Fruit fly (Drosophila melanogaster) whole organism, embryonic: ENCODE results near the gene Gorab.

Source experiments
- Awh ChIP-seq: fragments of 200-800 bp; sonication (Bioruptor generic); IDR thresholded peaks from 2 replicates; pipeline ENCODE4, ENCODE4 v1.3.6; 2022; ENCODE audit warnings: missing biosample characterization, missing genetic modification characterization
- Bteb2 ChIP-seq: fragments of 200-800 bp; sonication (Bioruptor generic); optimal IDR thresholded peaks from 2 replicates; lab custom pipeline; 2016; ENCODE audit warnings: missing biosample characterization, missing genetic modification characterization
- CG11504 ChIP-seq: fragments of 200-800 bp; sonication (Bioruptor generic); optimal IDR thresholded peaks from 3 replicates; lab custom pipeline; 2019; ENCODE audit warnings: missing biosample characterization, mild to moderate bottlenecking, missing genetic modification characterization, moderate library complexity
- CG17829 ChIP-seq: fragments of 200-800 bp; optimal IDR thresholded peaks from 2 replicates; lab custom pipeline; 2019; ENCODE audit warnings: missing biosample characterization, mild to moderate bottlenecking, missing genetic modification characterization, moderate library complexity
- CG30403 ChIP-seq: fragments of 200-800 bp; sonication (Bioruptor generic); optimal IDR thresholded peaks from 3 replicates; lab custom pipeline; 2016; ENCODE audit warnings: missing biosample characterization, missing genetic modification characterization
- CG32532 ChIP-seq: fragments of 200-800 bp; sonication (Bioruptor generic); IDR thresholded peaks from 2 replicates; pipeline ENCODE4 v1.3.6; 2022; ENCODE audit warnings: missing biosample characterization, missing genetic modification characterization
- CG9727 ChIP-seq: fragments of 200-800 bp; sonication (Bioruptor generic); optimal IDR thresholded peaks from 3 replicates; lab custom pipeline; 2017; ENCODE audit warnings: missing biosample characterization, mild to moderate bottlenecking, missing genetic modification characterization
- Elba2 ChIP-seq: fragments of 200-800 bp; sonication (Bioruptor generic); optimal IDR thresholded peaks from 3 replicates; lab custom pipeline; 2016; ENCODE audit warnings: missing biosample characterization, missing genetic modification characterization
- Jarid2 ChIP-seq: fragments of 200-800 bp; sonication (Bioruptor generic); optimal IDR thresholded peaks from 3 replicates; lab custom pipeline; 2017; ENCODE audit warnings: mild to moderate bottlenecking, missing biosample characterization, missing genetic modification reagents, missing genetic modification characterization
- Max ChIP-seq: fragments of 200-800 bp; sonication (Bioruptor generic); optimal IDR thresholded peaks from 2 replicates; lab custom pipeline; 2016; ENCODE audit warnings: missing biosample characterization, mild to moderate bottlenecking, missing genetic modification characterization
- Trl ChIP-seq, 3 experiments: fragments of >200 bp in 2 of 3; fragments of 200-800 bp in 1 of 3; sonication (Bioruptor generic) in 1 of 3; optimal IDR thresholded peaks; 2 replicates in 1 of 3; 3 replicates in 2 of 3; lab custom pipeline; 2016 to 2017; ENCODE audit warnings: missing biosample characterization in 1 of 3, missing genetic modification characterization in 1 of 3
- Usf ChIP-seq: fragments of 200-800 bp; sonication (Bioruptor generic); optimal IDR thresholded peaks from 2 replicates; lab custom pipeline; 2017; ENCODE audit warnings: missing genotype, missing biosample characterization, missing genetic modification characterization
- ato ChIP-seq: fragments of 200-800 bp; sonication (Bioruptor generic); IDR thresholded peaks from 2 replicates; pipeline ENCODE4 v1.3.6; 2022; ENCODE audit warnings: missing biosample characterization, missing genetic modification characterization; ENCODE audit not compliant: partially characterized antibody
- bbx ChIP-seq: fragments of 200-800 bp; sonication (Bioruptor generic); IDR thresholded peaks from 2 replicates; pipeline ENCODE4 v1.3.6; 2022; ENCODE audit warnings: missing biosample characterization, missing genetic modification characterization; ENCODE audit not compliant: partially characterized antibody
- chinmo ChIP-seq: fragments of 200-800 bp; sonication (Bioruptor generic); IDR thresholded peaks from 4 replicates; pipeline ENCODE4 v1.3.6; 2022; ENCODE audit warnings: missing biosample characterization, missing genetic modification characterization; ENCODE audit not compliant: partially characterized antibody
- gcm ChIP-seq: fragments of 200-800 bp; sonication (Bioruptor generic); optimal IDR thresholded peaks from 2 replicates; lab custom pipeline; 2019; ENCODE audit warnings: missing biosample characterization, mild to moderate bottlenecking, missing genetic modification characterization, moderate library complexity
- mld ChIP-seq: fragments of 200-800 bp; sonication (Bioruptor generic); IDR thresholded peaks from 3 replicates; pipeline ENCODE4 v1.3.6; 2022; ENCODE audit warnings: missing biosample characterization, missing genetic modification characterization; ENCODE audit not compliant: partially characterized antibody
- phol ChIP-seq: fragments of 200-800 bp; sonication (Bioruptor generic); optimal IDR thresholded peaks from 3 replicates; lab custom pipeline; 2018; ENCODE audit warnings: missing biosample characterization, mild to moderate bottlenecking, missing genetic modification characterization, moderate library complexity
- sens ChIP-seq: fragments of 200-800 bp; sonication (Bioruptor generic); peaks from one replicate; lab custom pipeline; 2016; ENCODE audit warnings: missing biosample characterization, missing genetic modification characterization

Gorab gene

dm6 chr3L:17379311-17379710, 49.3 kb downstream of the Gorab start, which contains the start of gene Cad74A (continued):
- TF ChIP-seq Jarid2 (GFP tag; lab: Kevin White, UChicago): peak; percentile 79
- TF ChIP-seq gcm (GFP tag; lab: Kevin White, UChicago): peak; percentile 37
- peak; percentile 30; the same call in 1 of the 2 replicates for TF ChIP-seq bbx (GFP tag; lab: Robert Waterston, UW)
- TF ChIP-seq Usf: no peak
- TF ChIP-seq Trl (optimal IDR thresholded peaks at IDR 0.05; lab: Kevin White, UChicago): peak; percentile 16 to 29
- TF ChIP-seq Trl (GFP tag; optimal IDR thresholded peaks at IDR 0.05; lab: Kevin White, UChicago): peak; percentile 5
- peak; percentile 55 for TF ChIP-seq sens (GFP tag; lab: Kevin White, UChicago)
- 0 out of 2 replicates have a peak, but pooled peaks have one; percentile 7 for TF ChIP-seq Awh (GFP tag; lab: Robert Waterston, UW)
- TF ChIP-seq CG11504 (tag; lab: Kevin White, UChicago): no peak
- peak; percentile 9 for TF ChIP-seq CG17829 (tag; lab: Kevin White, UChicago)
- TF ChIP-seq phol: no peak
- TF ChIP-seq CG9727: peak; percentile 4
- peak; percentile 49; the same call in 1 of the 2 replicates for TF ChIP-seq ato
- TF ChIP-seq chinmo (GFP tag; lab: Robert Waterston, UW): peak; percentile 97
- no peak for TF ChIP-seq CG30403 (GFP tag; lab: Kevin White, UChicago)
- TF ChIP-seq Max (GFP tag; lab: Kevin White, UChicago): no peak
- TF ChIP-seq CG32532: peak; percentile 52; the same call in 1 of the 2 replicates
- TF ChIP-seq Elba2 (GFP tag; lab: Kevin White, UChicago): no peak
- no peak for TF ChIP-seq Bteb2 (GFP tag; lab: Kevin White, UChicago)
- TF ChIP-seq mld (GFP tag; lab: Robert Waterston, UW): no peak
- TF ChIP-seq, all 482 proteins: peak for 59
